Worm (Caenorhabditis elegans) whole organism, late embryonic: ENCODE measurements around the gene Y51H7C.13.
A peak's percentile ranks its signal among the peaks of the same experiment; 100 is the strongest.
"Not testable (repeated sequence)": the region's sequence is repeated elsewhere in the genome, so short reads cannot be mapped to it uniquely, and the experiment has no call there.

Experiments
- C38D4.7 ChIP-seq: fragments of 200-800 bp; sonication (Bioruptor generic); optimal IDR thresholded peaks from 2 replicates; lab custom pipeline; 2018; ENCODE audit warnings: mild to moderate bottlenecking, missing genetic modification characterization, moderate library complexity, missing compliant biosample characterization
- F13H6.1 ChIP-seq: sonication (generic microtip); optimal IDR thresholded peaks from 2 replicates; lab custom pipeline; 2016; ENCODE audit warnings: missing genetic modification characterization, missing compliant biosample characterization
- ahr-1 ChIP-seq: sonication (generic microtip); optimal IDR thresholded peaks from 2 replicates; lab custom pipeline; 2016; ENCODE audit warnings: missing genetic modification characterization, missing compliant biosample characterization
- ceh-18 ChIP-seq: sonication (generic microtip); optimal IDR thresholded peaks from 2 replicates; lab custom pipeline; 2016; ENCODE audit warnings: missing genetic modification characterization, missing compliant biosample characterization
- ceh-2 ChIP-seq: sonication (generic microtip); optimal IDR thresholded peaks from 2 replicates; lab custom pipeline; 2016; ENCODE audit warnings: missing genotype, missing genetic modification characterization, missing compliant biosample characterization
- ceh-30 ChIP-seq: fragments of 150-350 bp; optimal IDR thresholded peaks from 2 replicates; lab custom pipeline; 2014; ENCODE audit warnings: missing biosample characterization, missing genetic modification characterization
- ceh-45 ChIP-seq: fragments of 200-800 bp; sonication (Bioruptor generic); IDR thresholded peaks from 2 replicates; pipeline ENCODE4 v1.3.6; 2022; ENCODE audit warnings: missing genetic modification reagents, missing genetic modification characterization, missing compliant biosample characterization
- dmd-4 ChIP-seq: sonication (generic microtip); optimal IDR thresholded peaks from 2 replicates; lab custom pipeline; 2016; ENCODE audit warnings: borderline replicate concordance, missing genetic modification characterization, missing compliant biosample characterization
- elt-2 ChIP-seq: sonication (generic microtip); optimal IDR thresholded peaks from 2 replicates; lab custom pipeline; 2016; ENCODE audit warnings: missing genetic modification reagents, missing genetic modification characterization, missing compliant biosample characterization
- eyg-1 ChIP-seq: sonication (generic microtip); optimal IDR thresholded peaks from 2 replicates; lab custom pipeline; 2016; ENCODE audit warnings: missing genotype, missing genetic modification characterization, missing compliant biosample characterization
- fax-1 ChIP-seq: sonication (generic microtip); optimal IDR thresholded peaks from 2 replicates; lab custom pipeline; 2016; ENCODE audit warnings: missing genotype, missing genetic modification characterization, missing compliant biosample characterization
- gmeb-2 ChIP-seq: sonication (generic microtip); optimal IDR thresholded peaks from 2 replicates; lab custom pipeline; 2016; ENCODE audit warnings: missing genetic modification characterization, inconsistent platforms, missing compliant biosample characterization
- lin-11 ChIP-seq: fragments of 200-800 bp; sonication (Bioruptor generic); optimal IDR thresholded peaks from 2 replicates; lab custom pipeline; 2018; ENCODE audit warnings: mild to moderate bottlenecking, missing genetic modification characterization, missing compliant biosample characterization
- madf-2 ChIP-seq: sonication (generic microtip); optimal IDR thresholded peaks from 2 replicates; lab custom pipeline; 2017; ENCODE audit warnings: missing genetic modification characterization, missing compliant biosample characterization
- nfya-1 ChIP-seq: sonication (generic microtip); optimal IDR thresholded peaks from 2 replicates; lab custom pipeline; 2017; ENCODE audit warnings: missing genetic modification characterization, mild to moderate bottlenecking, missing compliant biosample characterization, antibody characterized with exemption, moderate library complexity
- nhr-232 ChIP-seq: sonication (generic microtip); optimal IDR thresholded peaks from 2 replicates; lab custom pipeline; 2016; ENCODE audit warnings: missing genetic modification characterization, missing compliant biosample characterization
- pat-9 ChIP-seq: fragments of 200-800 bp; sonication (Bioruptor generic); optimal IDR thresholded peaks from 2 replicates; lab custom pipeline; 2018; ENCODE audit warnings: mild to moderate bottlenecking, missing genetic modification characterization, moderate library complexity, missing compliant biosample characterization
- pqm-1 ChIP-seq: sonication (generic microtip); optimal IDR thresholded peaks from 2 replicates; lab custom pipeline; 2016; ENCODE audit warnings: missing genetic modification characterization, missing compliant biosample characterization
- ref-2 ChIP-seq: sonication (generic microtip); optimal IDR thresholded peaks from 2 replicates; lab custom pipeline; 2016; ENCODE audit warnings: missing genetic modification characterization, missing compliant biosample characterization
- sdc-2 ChIP-seq: sonication (generic microtip); optimal IDR thresholded peaks from 2 replicates; lab custom pipeline; 2016; ENCODE audit warnings: missing genotype, missing genetic modification characterization, missing compliant biosample characterization
- tbx-7 ChIP-seq: sonication (generic microtip); optimal IDR thresholded peaks from 2 replicates; lab custom pipeline; 2016; ENCODE audit warnings: missing genotype, missing genetic modification characterization, missing compliant biosample characterization
- unc-3 ChIP-seq, 2 experiments: fragments of 200-800 bp in 1 of 2; sonication (Bioruptor generic) in 1 of 2; sonication (generic microtip) in 1 of 2; conservative IDR thresholded peaks in 1 of 2; optimal IDR thresholded peaks in 1 of 2; 2 replicates each; pipeline versions ENCODE4 v1.3.6 to Lab custom; 2016 to 2022; ENCODE audit warnings: missing compliant biosample characterization in 2 of 2, missing genetic modification characterization in 2 of 2, missing genetic modification reagents in 1 of 2
- zip-5 ChIP-seq: sonication (generic microtip); optimal IDR thresholded peaks from 2 replicates; lab custom pipeline; 2016; ENCODE audit warnings: missing genetic modification characterization, missing compliant biosample characterization

Y51H7C.13 gene

DNA sequence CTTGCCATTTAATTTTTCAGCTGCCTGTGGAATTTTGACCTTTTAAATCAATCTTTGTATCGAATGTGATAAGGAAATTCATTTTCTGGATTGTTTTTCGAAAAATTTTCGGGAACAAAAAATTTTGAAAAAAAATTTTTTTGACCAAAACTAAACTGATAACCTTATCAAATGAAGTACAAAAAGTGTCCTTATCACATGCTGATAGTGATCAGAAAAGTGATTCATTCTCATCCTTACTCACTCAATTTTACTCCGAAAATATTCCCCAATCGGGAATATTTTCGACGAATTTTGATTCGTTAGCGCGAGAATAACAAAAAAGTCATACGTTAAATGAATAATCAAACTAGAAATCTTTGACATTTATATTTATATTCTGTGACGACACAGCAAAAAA is 9.0 kb upstream of the Y51H7C.13 start:
- no peak for TF ChIP-seq gmeb-2
- peak; percentile 85 for TF ChIP-seq elt-2 (tag; lab: Kevin White, UChicago)
- TF ChIP-seq, all 69 proteins: peak for 1

DNA sequence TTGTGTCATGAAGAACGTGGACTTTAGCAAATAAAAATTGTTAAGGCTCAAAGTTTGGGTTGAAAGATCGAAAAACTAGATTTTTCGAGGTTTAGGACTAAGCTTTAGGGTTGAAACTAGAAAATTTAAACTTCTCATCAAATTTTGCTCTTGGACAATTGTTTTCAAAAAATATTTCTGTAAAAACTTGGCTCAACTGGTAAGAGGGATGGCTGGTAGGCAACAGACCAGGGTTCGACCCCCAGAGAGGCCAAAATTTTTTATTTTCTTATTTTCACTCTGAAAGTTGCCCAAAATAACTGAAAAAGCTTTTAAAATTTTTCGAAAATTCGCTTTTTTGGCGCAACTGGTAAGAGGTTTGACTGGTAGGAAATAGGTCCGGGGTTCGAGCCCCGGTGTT is 8.5 kb upstream of the Y51H7C.13 start:
- TF ChIP-seq unc-3 (GFP tag; conservative IDR thresholded peaks at IDR 0.05; lab: Robert Waterston, UW) (no peak), unc-3 (tag; optimal IDR thresholded peaks at IDR 0.05; lab: Kevin White, UChicago) (no peak), ref-2 (tag; lab: Kevin White, UChicago) (no peak), madf-2 (tag; lab: Kevin White, UChicago) (no peak), nfya-1 (tag; lab: Kevin White, UChicago) (no peak), dmd-4 (tag; lab: Kevin White, UChicago) (no peak), eyg-1 (tag; lab: Kevin White, UChicago) (no peak), fax-1 (tag; lab: Kevin White, UChicago) (no peak), ceh-30 (tag; lab: Kevin White, UChicago) (no peak), pat-9 (tag; lab: Kevin White, UChicago) (no peak), nhr-232 (no peak)

DNA sequence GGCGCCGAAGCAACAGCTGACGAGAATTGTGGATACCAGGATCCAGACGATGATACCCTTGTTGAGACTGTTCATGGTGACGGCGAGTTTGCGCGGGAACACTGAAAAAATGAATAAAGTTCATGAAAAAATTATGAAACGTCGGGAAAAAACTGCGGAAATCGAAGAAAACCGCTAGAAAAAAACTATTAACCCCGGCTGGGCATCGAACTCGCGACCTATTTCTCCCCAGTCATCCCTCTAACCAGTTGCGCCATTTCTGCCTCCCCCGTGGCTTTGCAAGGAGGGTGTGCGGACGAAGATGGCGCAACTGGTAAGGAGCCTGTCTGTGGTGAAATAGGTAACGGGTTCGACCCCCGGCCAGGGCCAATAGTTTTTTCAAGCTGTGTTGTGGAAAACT is 7.1 kb upstream of the Y51H7C.13 start, which contains the start of gene H17B01.5:
Gene H17B01.5 (minus strand): TSS at position 101 of the 400 bp plus-strand sequence.
- TF ChIP-seq tbx-7 (tag; lab: Kevin White, UChicago) (no peak), pat-9 (tag; lab: Kevin White, UChicago) (no peak), pqm-1 (no peak), elt-2 (tag; lab: Kevin White, UChicago) (no peak), zip-5 (tag; lab: Kevin White, UChicago) (no peak), ceh-30 (tag; lab: Kevin White, UChicago) (no peak), C38D4.7 (GFP tag; lab: Kevin White, UChicago) (no peak), sdc-2 (tag; lab: Kevin White, UChicago) (no peak)

DNA sequence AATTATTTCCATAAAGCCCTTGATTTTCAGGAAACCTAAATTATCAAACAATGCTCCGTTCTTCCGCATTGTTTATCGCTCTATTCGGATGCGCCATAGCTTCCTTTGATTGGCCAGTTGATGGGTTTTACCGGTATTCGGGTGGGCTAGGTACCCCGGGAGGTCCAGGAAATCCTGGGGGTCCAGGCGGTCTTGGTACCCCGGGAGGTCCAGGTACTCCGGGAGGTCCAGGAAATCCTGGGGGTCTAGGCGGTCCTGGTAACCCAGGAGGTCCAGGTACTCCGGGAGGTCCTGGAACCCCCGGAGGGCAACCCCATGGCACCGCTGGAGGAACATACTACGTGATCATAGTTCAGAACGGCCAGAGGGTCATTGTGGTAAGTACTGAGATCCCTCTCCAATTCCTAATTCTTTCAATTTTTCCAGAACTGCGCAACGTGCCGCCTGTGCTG is 4.2 kb upstream of the Y51H7C.13 start, which contains the start of gene H17B01.2:
Gene H17B01.2 (plus strand): TSS at position 51 of the 452 bp plus-strand sequence.
- TF ChIP-seq C38D4.7 (GFP tag; lab: Kevin White, UChicago) (no peak), ahr-1 (no peak), lin-11 (tag; lab: Kevin White, UChicago) (no peak)

ce11 chrII:1467711-1468110 is 1.4 kb upstream of the Y51H7C.13 start, which contains the start of gene Y51H7C.1:
TSS of gene Y51H7C.1 (plus strand) at chrII:1467727.
- not testable (repeated sequence) for TF ChIP-seq gmeb-2; ceh-2 (tag; lab: Kevin White, UChicago); ceh-18 (tag; lab: Kevin White, UChicago)

DNA sequence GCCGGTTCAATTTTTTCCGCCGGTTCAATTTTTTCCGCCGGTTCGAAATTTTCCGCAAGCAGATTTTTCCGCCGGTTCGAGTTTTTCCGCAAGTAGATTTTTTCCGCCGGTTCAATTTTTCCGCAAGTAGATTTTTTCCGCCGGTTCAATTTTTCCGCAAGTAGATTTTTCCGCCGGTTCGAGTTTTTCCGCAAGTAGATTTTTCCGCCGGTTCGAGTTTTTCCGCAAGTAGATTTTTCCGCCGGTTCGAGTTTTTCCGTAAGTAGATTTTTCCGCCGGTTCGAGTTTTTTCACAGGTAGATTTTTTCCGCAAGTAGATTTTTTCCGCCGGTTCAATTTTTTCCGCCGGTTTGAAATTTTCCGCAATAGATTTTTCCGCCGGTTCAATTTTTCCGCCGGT is 12.0 kb downstream of the Y51H7C.13 start:
- TF ChIP-seq ceh-45 (GFP tag; lab: Robert Waterston, UW): peak; percentile 54; the same call in 1 of the 2 replicates
- TF ChIP-seq, all 69 proteins: peak for 1; not testable (repeated sequence) for 68

DNA sequence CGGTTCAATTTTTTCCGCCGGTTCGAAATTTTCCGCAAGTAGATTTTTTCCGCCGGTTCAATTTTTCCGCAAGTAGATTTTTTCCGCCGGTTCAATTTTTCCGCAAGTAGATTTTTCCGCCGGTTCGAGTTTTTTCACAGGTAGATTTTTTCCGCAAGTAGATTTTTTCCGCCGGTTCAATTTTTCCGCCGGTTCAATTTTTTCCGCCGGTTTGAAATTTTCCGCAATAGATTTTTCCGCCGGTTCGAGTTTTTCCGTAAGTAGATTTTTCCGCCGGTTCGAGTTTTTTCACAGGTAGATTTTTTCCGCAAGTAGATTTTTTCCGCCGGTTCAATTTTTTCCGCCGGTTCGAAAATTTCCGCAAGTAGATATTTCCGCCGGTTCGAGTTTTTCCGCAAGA is 14.4 kb downstream of the Y51H7C.13 start:
- peak; percentile 60 for TF ChIP-seq unc-3 (GFP tag; conservative IDR thresholded peaks at IDR 0.05; lab: Robert Waterston, UW)
- TF ChIP-seq unc-3 (tag; optimal IDR thresholded peaks at IDR 0.05; lab: Kevin White, UChicago): not testable (repeated sequence)

- TF ChIP-seq C38D4.7 (GFP tag; lab: Kevin White, UChicago); F13H6.1 (tag; lab: Kevin White, UChicago); fax-1 (tag; lab: Kevin White, UChicago): not testable (repeated sequence)
These were observed 19.6 kb downstream of the Y51H7C.13 start, which contains the start of gene Y51H7C.12 for ce11 chrII:1446696-1447293. TSS of gene Y51H7C.12 (minus strand) at chrII:1446746.
